Fruit fly (Drosophila melanogaster) whole organism, wandering third instar larva: ENCODE measurements around the gene CG34451.

Experiments used
- CG32264 ChIP-seq: fragments of 200-800 bp; sonication (Bioruptor generic); optimal IDR thresholded peaks from 2 replicates; lab custom pipeline; 2016; ENCODE audit warnings: missing biosample characterization, missing genetic modification characterization
- CG9705 ChIP-seq: fragments of 200-800 bp; sonication (Bioruptor generic); optimal IDR thresholded peaks from 2 replicates; lab custom pipeline; 2018; ENCODE audit warnings: missing biosample characterization, mild to moderate bottlenecking, missing genetic modification characterization
- CrebA ChIP-seq: fragments of 200-800 bp; sonication (Bioruptor generic); optimal IDR thresholded peaks from 2 replicates; lab custom pipeline; 2016; ENCODE audit warnings: missing biosample characterization, mild to moderate bottlenecking, missing genetic modification characterization, borderline replicate concordance
- Dif ChIP-seq: fragments of 200-275, 200-300 bp; sonication (Bioruptor generic); optimal IDR thresholded peaks from 2 replicates; lab custom pipeline; 2018; ENCODE audit warnings: missing biosample characterization, missing genetic modification characterization; ENCODE audit not compliant: partially characterized antibody
- HLH106 ChIP-seq: fragments of 200-800 bp; optimal IDR thresholded peaks from 3 replicates; lab custom pipeline; 2019; ENCODE audit warnings: missing biosample characterization, mild to moderate bottlenecking, missing genetic modification characterization, moderate library complexity
- Hnf4 ChIP-seq: fragments of 200-800 bp; sonication (Bioruptor generic); optimal IDR thresholded peaks from 2 replicates; lab custom pipeline; 2016; ENCODE audit warnings: missing biosample characterization, mild to moderate bottlenecking, missing genetic modification characterization
- Hr78 ChIP-seq: fragments of >200 bp; optimal IDR thresholded peaks from 2 replicates; lab custom pipeline; 2017; ENCODE audit warnings: missing biosample characterization, missing genetic modification characterization
- Hr83 ChIP-seq: fragments of 200-300 bp; sonication (Bioruptor generic); optimal IDR thresholded peaks from 2 replicates; lab custom pipeline; 2016; ENCODE audit warnings: missing biosample characterization, mild to moderate bottlenecking, missing genetic modification characterization, moderate library complexity; ENCODE audit not compliant: poor library complexity, severe bottlenecking
- Jra ChIP-seq: sonication (Bioruptor generic); optimal IDR thresholded peaks from 2 replicates; lab custom pipeline; 2016; ENCODE audit warnings: missing biosample characterization, missing genetic modification characterization
- Mio ChIP-seq: sonication (Bioruptor generic); optimal IDR thresholded peaks from 2 replicates; lab custom pipeline; 2016; ENCODE audit warnings: missing biosample characterization, missing genetic modification characterization
- Myc ChIP-seq: fragments of >200 bp; optimal IDR thresholded peaks from 2 replicates; lab custom pipeline; 2017
- N ChIP-seq: fragments of >200 bp; optimal IDR thresholded peaks from 2 replicates; lab custom pipeline; 2018; ENCODE audit warnings: missing biosample characterization, missing external identifiers, missing genetic modification characterization
- OdsH ChIP-seq: fragments of 200-800 bp; sonication (Bioruptor generic); optimal IDR thresholded peaks from 2 replicates; lab custom pipeline; 2016; ENCODE audit warnings: missing biosample characterization, mild to moderate bottlenecking, missing genetic modification characterization
- Rel ChIP-seq, 2 experiments: fragments of 200-800 bp; sonication (Bioruptor generic) in 1 of 2; optimal IDR thresholded peaks; 2 replicates in 1 of 2; 3 replicates in 1 of 2; lab custom pipeline; 2016 to 2019; ENCODE audit warnings: mild to moderate bottlenecking in 2 of 2, missing biosample characterization in 2 of 2, missing genetic modification characterization in 2 of 2, moderate library complexity in 1 of 2
- Sp1 ChIP-seq: fragments of 200-800 bp; sonication (Bioruptor generic); optimal IDR thresholded peaks from 3 replicates; lab custom pipeline; 2019; ENCODE audit warnings: missing biosample characterization, mild to moderate bottlenecking, missing genetic modification characterization, moderate library complexity
- Vsx2 ChIP-seq: fragments of 200-300, 225-300 bp; sonication (Bioruptor generic); optimal IDR thresholded peaks from 2 replicates; lab custom pipeline; 2018; ENCODE audit warnings: missing biosample characterization, missing genetic modification characterization; ENCODE audit not compliant: partially characterized antibody
- br ChIP-seq: fragments of 200-800 bp; sonication (Bioruptor generic); optimal IDR thresholded peaks from 2 replicates; lab custom pipeline; 2016; ENCODE audit warnings: missing biosample characterization, missing genetic modification characterization
- brk ChIP-seq: fragments of 200-800 bp; sonication (Bioruptor generic); optimal IDR thresholded peaks from 2 replicates; lab custom pipeline; 2016; ENCODE audit warnings: missing biosample characterization, mild to moderate bottlenecking, missing genetic modification characterization
- dl ChIP-seq, 2 experiments: fragments of 175-275, 200-275 bp in 1 of 2; fragments of 200-275 bp in 1 of 2; sonication (Bioruptor generic); optimal IDR thresholded peaks; lab custom pipeline; 2018; ENCODE audit warnings: mild to moderate bottlenecking in 2 of 2, missing biosample characterization in 2 of 2, missing genetic modification characterization in 2 of 2, moderate library complexity in 2 of 2; ENCODE audit not compliant: partially characterized antibody in 2 of 2, insufficient read depth in 1 of 2
- dsf ChIP-seq: sonication (Bioruptor generic); optimal IDR thresholded peaks from 2 replicates; lab custom pipeline; 2016; ENCODE audit warnings: missing biosample characterization, missing genetic modification characterization, borderline replicate concordance
- ey ChIP-seq: fragments of 200-800 bp; sonication (Bioruptor generic); optimal IDR thresholded peaks from 2 replicates; lab custom pipeline; 2016; ENCODE audit warnings: missing biosample characterization, missing genetic modification characterization
- foxo ChIP-seq, 2 experiments: fragments of 200-800 bp; sonication (Bioruptor generic); optimal IDR thresholded peaks; 2 replicates in 1 of 2; 3 replicates in 1 of 2; lab custom pipeline; 2016 to 2017; ENCODE audit warnings: missing biosample characterization in 2 of 2, missing genetic modification characterization in 2 of 2
- fru ChIP-seq: fragments of 200-800 bp; sonication (Bioruptor generic); optimal IDR thresholded peaks from 3 replicates; lab custom pipeline; 2016; ENCODE audit warnings: missing biosample characterization, mild to moderate bottlenecking, missing genetic modification characterization
- h ChIP-seq: fragments of 200-800 bp; sonication (Bioruptor generic); optimal IDR thresholded peaks from 3 replicates; lab custom pipeline; 2016; ENCODE audit warnings: missing biosample characterization, mild to moderate bottlenecking, missing genetic modification characterization
- jim ChIP-seq: fragments of 175-275, 200-325 bp; sonication (Bioruptor generic); optimal IDR thresholded peaks from 2 replicates; lab custom pipeline; 2016; ENCODE audit warnings: missing biosample characterization, mild to moderate bottlenecking, missing genetic modification characterization
- pan ChIP-seq: fragments of >200 bp; optimal IDR thresholded peaks from 2 replicates; lab custom pipeline; 2017
- psq ChIP-seq: fragments of 200-800 bp; sonication (Bioruptor generic); optimal IDR thresholded peaks from 3 replicates; lab custom pipeline; 2017; ENCODE audit warnings: missing biosample characterization, mild to moderate bottlenecking, missing genetic modification characterization, moderate library complexity
- sage ChIP-seq: fragments of 200-800 bp; sonication (Bioruptor generic); optimal IDR thresholded peaks from 2 replicates; lab custom pipeline; 2016; ENCODE audit warnings: missing biosample characterization, mild to moderate bottlenecking, missing genetic modification characterization
- sv ChIP-seq: fragments of 200-800 bp; sonication (Bioruptor generic); optimal IDR thresholded peaks from 3 replicates; lab custom pipeline; 2016; ENCODE audit warnings: missing biosample characterization, missing genetic modification characterization
- tai ChIP-seq: sonication (Bioruptor generic); optimal IDR thresholded peaks from 2 replicates; lab custom pipeline; 2016; ENCODE audit warnings: missing biosample characterization, missing genetic modification characterization
- woc ChIP-seq: sonication (Bioruptor generic); optimal IDR thresholded peaks from 2 replicates; lab custom pipeline; 2016; ENCODE audit warnings: missing biosample characterization, mild to moderate bottlenecking, missing genetic modification characterization

CG34451 gene

DNA sequence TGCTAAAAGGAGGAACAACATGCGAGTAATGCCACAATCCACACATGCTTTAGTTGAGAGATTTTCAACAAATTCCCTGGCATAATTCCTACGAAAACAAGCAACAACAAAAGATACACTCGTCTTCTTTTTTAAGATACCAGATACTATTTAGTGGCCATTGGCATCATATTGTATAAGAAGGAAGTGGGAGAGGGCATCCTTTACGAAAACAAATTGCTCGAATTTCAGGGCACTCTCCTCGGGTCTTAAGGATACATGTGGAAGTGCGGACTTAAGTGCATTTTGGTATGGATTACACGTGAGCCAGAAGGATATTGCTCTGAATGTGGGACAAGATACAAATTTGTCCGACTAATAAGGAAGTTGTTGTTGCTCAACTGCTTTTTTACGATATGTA, 18.3 kb upstream of the CG34451 start:
- TF ChIP-seq jim (GFP tag; lab: Kevin White, UChicago) (no peak), psq (no peak), N (no peak), h (GFP tag; lab: Kevin White, UChicago) (no peak), Hr78 (no peak), dl (GFP tag; optimal IDR thresholded peaks at IDR 0.05; lab: Kevin White, UChicago; ENCODE audit: insufficient read depth in 1 of 2, partially characterized antibody in 2 of 2) (no peak), Myc (lab: Kevin White, UChicago) (no peak), ey (GFP tag; lab: Kevin White, UChicago) (no peak), fru (GFP tag; lab: Kevin White, UChicago) (no peak), OdsH (no peak), foxo (GFP tag; optimal IDR thresholded peaks at IDR 0.05; lab: Kevin White, UChicago) (no peak), HLH106 (tag; lab: Kevin White, UChicago) (no peak), Sp1 (GFP tag; lab: Kevin White, UChicago) (no peak), woc (GFP tag; lab: Kevin White, UChicago) (no peak)

dm6 chr3L:15708579-15708978, 16.7 kb upstream of the CG34451 start:
- TF ChIP-seq psq (no peak), Jra (GFP tag; lab: Kevin White, UChicago) (no peak), Hr83 (GFP tag; lab: Kevin White, UChicago) (no peak), sage (GFP tag; lab: Kevin White, UChicago) (no peak), dl (GFP tag; optimal IDR thresholded peaks at IDR 0.05; lab: Kevin White, UChicago; ENCODE audit: insufficient read depth in 1 of 2, partially characterized antibody in 2 of 2) (no peak), br (GFP tag; lab: Kevin White, UChicago) (no peak), sv (GFP tag; lab: Kevin White, UChicago) (no peak), CG9705 (no peak), pan (lab: Kevin White, UChicago) (no peak), h (GFP tag; lab: Kevin White, UChicago) (no peak), CG32264 (no peak), Myc (lab: Kevin White, UChicago) (no peak), CrebA (GFP tag; lab: Kevin White, UChicago) (no peak), Mio (GFP tag; lab: Kevin White, UChicago) (no peak), tai (GFP tag; lab: Kevin White, UChicago) (no peak), OdsH (no peak), ey (GFP tag; lab: Kevin White, UChicago) (no peak), Vsx2 (GFP tag; lab: Kevin White, UChicago) (no peak)

DNA sequence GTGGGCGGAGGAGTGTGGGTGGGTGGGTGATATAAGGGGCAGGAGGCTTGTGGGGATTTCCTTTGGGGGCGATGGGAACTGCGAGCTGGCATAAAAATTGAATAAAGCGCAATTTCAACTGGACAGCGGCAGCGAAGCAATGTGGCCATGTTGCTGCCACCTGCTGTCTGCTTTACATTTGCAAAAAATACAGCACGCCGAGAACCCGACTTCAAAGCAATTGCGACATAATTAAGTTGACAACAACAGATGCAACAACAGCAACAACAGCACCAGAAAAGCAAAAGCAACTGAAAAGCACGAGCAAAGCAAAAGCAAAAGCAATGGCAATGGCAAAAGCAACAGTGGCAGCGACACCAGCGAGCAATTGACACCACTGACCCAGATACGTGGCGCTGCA, 16.3 kb upstream of the CG34451 start:
- TF ChIP-seq jim (GFP tag; lab: Kevin White, UChicago) (no peak), psq (no peak), Sp1 (GFP tag; lab: Kevin White, UChicago) (no peak), foxo (GFP tag; optimal IDR thresholded peaks at IDR 0.05; lab: Kevin White, UChicago) (no peak)

DNA sequence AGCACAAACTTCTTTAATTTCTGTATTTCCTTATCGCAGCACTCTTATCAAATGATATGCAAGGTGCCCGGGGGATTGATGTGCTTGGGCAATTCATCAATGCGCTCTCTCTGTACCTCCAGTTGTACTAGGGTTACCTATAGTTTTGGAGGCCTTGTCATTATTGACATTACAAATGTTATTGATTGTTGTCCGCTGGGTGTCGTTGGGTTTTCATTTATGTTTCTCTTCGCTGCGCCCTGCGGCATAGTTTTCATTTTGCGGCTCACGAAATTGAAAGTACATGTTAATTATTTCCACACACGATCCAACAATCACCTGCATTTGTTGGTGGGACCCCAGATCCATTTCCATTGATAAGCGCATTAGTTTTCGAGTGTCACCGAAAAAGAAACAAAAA, 14.3 kb upstream of the CG34451 start:
- no peak for TF ChIP-seq Myc (lab: Kevin White, UChicago)
- TF ChIP-seq Hnf4 (GFP tag; lab: Kevin White, UChicago): no peak
- TF ChIP-seq woc (GFP tag; lab: Kevin White, UChicago): no peak
- TF ChIP-seq Vsx2 (GFP tag; lab: Kevin White, UChicago): no peak
- TF ChIP-seq OdsH: no peak
- TF ChIP-seq dsf: no peak
- TF ChIP-seq Dif (GFP tag; lab: Kevin White, UChicago): no peak
- no peak for TF ChIP-seq foxo (GFP tag; optimal IDR thresholded peaks at IDR 0.05; lab: Kevin White, UChicago)
- TF ChIP-seq sv (GFP tag; lab: Kevin White, UChicago): no peak
- TF ChIP-seq N: no peak
- TF ChIP-seq psq: no peak
- TF ChIP-seq Rel (GFP tag; optimal IDR thresholded peaks at IDR 0.05; lab: Kevin White, UChicago): no peak
- no peak for TF ChIP-seq Rel (tag; optimal IDR thresholded peaks at IDR 0.05; lab: Kevin White, UChicago)
- no peak for TF ChIP-seq brk (GFP tag; lab: Kevin White, UChicago)
- TF ChIP-seq h (GFP tag; lab: Kevin White, UChicago): no peak
- no peak for TF ChIP-seq CrebA (GFP tag; lab: Kevin White, UChicago)
- TF ChIP-seq Hr78: no peak
- TF ChIP-seq, all 38 proteins: peak for 0
